Fruit fly (Drosophila melanogaster): ENCODE measurements around the gene TfIIFbeta.

TfIIFbeta gene

DNA sequence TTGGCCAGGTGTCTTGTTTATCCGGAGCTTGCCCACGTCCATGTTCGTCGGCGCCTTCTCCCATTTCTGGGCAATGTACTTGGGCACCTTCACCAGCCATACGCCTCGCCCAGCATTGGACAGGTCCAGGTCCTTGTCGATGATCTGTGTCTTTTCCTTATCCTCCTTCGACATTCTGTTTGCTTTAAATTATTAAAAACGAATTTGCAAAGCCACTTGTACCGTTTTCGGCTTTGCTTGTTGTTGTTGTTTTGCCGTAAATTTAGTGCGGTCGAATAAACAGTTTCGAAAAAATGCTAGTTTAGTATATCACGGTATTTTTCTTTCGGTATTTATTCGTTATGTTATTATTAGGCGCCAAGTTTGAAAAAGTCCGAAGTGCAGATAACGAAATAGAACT lies at the start of gene TfIIFbeta:
Gene TfIIFbeta (minus strand): TSS at position 279 of the 400 bp plus-strand sequence.
- TF ChIP-seq CG15710 (tag; optimal IDR thresholded peaks at IDR 0.05) (no peak), CG4496 (GFP tag; IDR thresholded peaks at IDR 0.05) (no peak), CG14655 (GFP tag; optimal IDR thresholded peaks at IDR 0.05) (no peak), CG13204 (GFP tag; optimal IDR thresholded peaks at IDR 0.05) (no peak), Snoo (tag; optimal IDR thresholded peaks at IDR 0.05) (no peak), gl (tag; optimal IDR thresholded peaks at IDR 0.05) (no peak), Pif1A (GFP tag; optimal IDR thresholded peaks at IDR 0.05) (no peak), CG32121 (GFP tag; IDR thresholded peaks at IDR 0.05) (no peak), Pif1B (GFP tag; optimal IDR thresholded peaks at IDR 0.05) (no peak), CG12605 (GFP tag; IDR thresholded peaks at IDR 0.05) (no peak), fd96Ca (GFP tag; IDR thresholded peaks at IDR 0.05) (no peak), CG8301 (tag; optimal IDR thresholded peaks at IDR 0.05) (no peak), CG17806 (tag; optimal IDR thresholded peaks at IDR 0.05) (no peak), CG10348 (GFP tag; IDR thresholded peaks at IDR 0.05) (no peak), EcR (GFP tag; optimal IDR thresholded peaks at IDR 0.05) (no peak), rn (GFP tag; IDR thresholded peaks at IDR 0.05) (no peak), D1 (tag; optimal IDR thresholded peaks at IDR 0.05) (no peak), CG8159 (tag; optimal IDR thresholded peaks at IDR 0.05) (no peak)

- TF ChIP-seq CG8159 (tag; optimal IDR thresholded peaks at IDR 0.05) = no peak
- TF ChIP-seq D1 (tag; optimal IDR thresholded peaks at IDR 0.05) = peak; percentile 27
Observed at dm6 chr3R:10815032-10815431, 47.4 kb upstream of the TfIIFbeta start, which contains the start of the genes CG14693 and TTLL15. Gene CG14693 (minus strand): TSS chr3R:10815047. Gene TTLL15 (plus strand): TSS chr3R:10815288.

DNA sequence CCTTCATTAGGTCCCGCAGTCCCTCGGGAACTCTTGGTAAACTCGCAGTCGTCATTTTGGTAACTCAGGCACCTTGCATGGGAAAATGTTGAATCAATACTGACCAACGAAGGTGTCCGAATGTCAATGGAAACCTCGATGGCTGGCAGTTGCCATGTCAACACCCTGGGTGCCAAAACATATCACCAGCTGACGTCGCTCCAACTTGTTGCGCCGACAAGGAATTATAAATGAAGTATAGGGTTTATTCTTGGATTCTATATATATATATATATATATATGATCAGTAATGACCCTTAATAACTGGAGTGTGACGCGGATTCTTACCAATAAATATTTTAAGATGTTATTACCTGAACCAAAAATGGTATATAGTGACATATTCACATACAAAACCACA lies 36.3 kb upstream of the TfIIFbeta start, which contains the start of gene CG14692:
Gene CG14692 (minus strand): TSS at position 101 of the 400 bp plus-strand sequence.
- TF ChIP-seq CG14655 (GFP tag; optimal IDR thresholded peaks at IDR 0.05) (no peak), CG8301 (tag; optimal IDR thresholded peaks at IDR 0.05) (no peak), rn (GFP tag; IDR thresholded peaks at IDR 0.05) (no peak), CG8159 (tag; optimal IDR thresholded peaks at IDR 0.05) (no peak), CG9948 (tag; optimal IDR thresholded peaks at IDR 0.05) (no peak), CG10348 (GFP tag; IDR thresholded peaks at IDR 0.05) (no peak), CG34367 (tag; optimal IDR thresholded peaks at IDR 0.05) (no peak), Ets98B (GFP tag; IDR thresholded peaks at IDR 0.05) (no peak), CG4496 (GFP tag; IDR thresholded peaks at IDR 0.05) (no peak), Pif1B (GFP tag; optimal IDR thresholded peaks at IDR 0.05) (no peak), Snoo (tag; optimal IDR thresholded peaks at IDR 0.05) (no peak), CG15710 (tag; optimal IDR thresholded peaks at IDR 0.05) (no peak), EcR (GFP tag; optimal IDR thresholded peaks at IDR 0.05) (no peak), D1 (tag; optimal IDR thresholded peaks at IDR 0.05) (no peak), CG17806 (tag; optimal IDR thresholded peaks at IDR 0.05) (no peak), CG32121 (GFP tag; IDR thresholded peaks at IDR 0.05) (no peak)

dm6 chr3R:10792604-10793003 lies 25.0 kb upstream of the TfIIFbeta start, which contains the start of gene CG14687:
Gene CG14687 (plus strand): TSS chr3R:10792904.
- no peak for TF ChIP-seq CG12605 (GFP tag; IDR thresholded peaks at IDR 0.05)
- no peak for TF ChIP-seq CG4496 (GFP tag; IDR thresholded peaks at IDR 0.05)
- no peak for TF ChIP-seq CG13204 (GFP tag; optimal IDR thresholded peaks at IDR 0.05)
- no peak for TF ChIP-seq Ets98B (GFP tag; IDR thresholded peaks at IDR 0.05)
- TF ChIP-seq Snoo (tag; optimal IDR thresholded peaks at IDR 0.05) = no peak
- no peak for TF ChIP-seq CG10348 (GFP tag; IDR thresholded peaks at IDR 0.05)
- no peak for TF ChIP-seq Pif1B (GFP tag; optimal IDR thresholded peaks at IDR 0.05)
- TF ChIP-seq CG8301 (tag; optimal IDR thresholded peaks at IDR 0.05) = no peak
- no peak for TF ChIP-seq Pif1A (GFP tag; optimal IDR thresholded peaks at IDR 0.05)
- TF ChIP-seq CG8159 (tag; optimal IDR thresholded peaks at IDR 0.05) = no peak
- TF ChIP-seq rn (GFP tag; IDR thresholded peaks at IDR 0.05) = no peak
- no peak for TF ChIP-seq EcR (GFP tag; optimal IDR thresholded peaks at IDR 0.05)
- TF ChIP-seq CG17806 (tag; optimal IDR thresholded peaks at IDR 0.05) = no peak
- TF ChIP-seq D1 (tag; optimal IDR thresholded peaks at IDR 0.05) = no peak
- no peak for TF ChIP-seq CG14655 (GFP tag; optimal IDR thresholded peaks at IDR 0.05)
- no peak for TF ChIP-seq gl (tag; optimal IDR thresholded peaks at IDR 0.05)
- TF ChIP-seq CG34367 (tag; optimal IDR thresholded peaks at IDR 0.05) = no peak

- no peak for TF ChIP-seq CG15710 (tag; optimal IDR thresholded peaks at IDR 0.05)
- TF ChIP-seq CG12605 (GFP tag; IDR thresholded peaks at IDR 0.05) = no peak
- no peak for TF ChIP-seq gl (tag; optimal IDR thresholded peaks at IDR 0.05)
- no peak for TF ChIP-seq Pif1B (GFP tag; optimal IDR thresholded peaks at IDR 0.05)
- no peak for TF ChIP-seq CG8159 (tag; optimal IDR thresholded peaks at IDR 0.05)
- no peak for TF ChIP-seq EcR (GFP tag; optimal IDR thresholded peaks at IDR 0.05)
- no peak for TF ChIP-seq CG8301 (tag; optimal IDR thresholded peaks at IDR 0.05)
- TF ChIP-seq D1 (tag; optimal IDR thresholded peaks at IDR 0.05) = no peak
- TF ChIP-seq CG14655 (GFP tag; optimal IDR thresholded peaks at IDR 0.05) = no peak
- no peak for TF ChIP-seq CG13204 (GFP tag; optimal IDR thresholded peaks at IDR 0.05)
Observed at dm6 chr3R:10788186-10788585, 20.6 kb upstream of the TfIIFbeta start, which contains the start of the genes Art1 and Mcm5. Gene Art1 (minus strand): TSS chr3R:10788226. Gene Mcm5 (plus strand): TSS chr3R:10788524.

DNA sequence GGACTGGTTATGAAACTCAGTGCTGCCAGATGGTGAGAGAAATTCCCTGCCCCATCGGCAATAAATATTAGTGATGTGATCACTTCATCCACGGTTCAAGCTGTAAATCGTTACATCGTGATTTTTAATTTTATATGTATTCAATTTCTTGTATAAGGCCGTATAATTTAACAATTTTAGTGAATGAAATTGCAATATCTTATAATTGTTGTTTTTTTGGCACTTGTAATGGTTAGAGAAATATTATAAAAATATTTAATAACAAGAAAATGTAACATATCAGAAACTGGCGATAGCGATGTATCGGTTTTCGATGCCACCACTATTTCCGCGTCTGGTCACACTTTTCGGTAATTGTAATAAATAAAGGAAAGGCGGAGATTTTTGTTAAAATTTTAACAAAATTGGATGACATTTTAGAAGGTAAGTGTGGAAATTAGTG lies 16.5 kb upstream of the TfIIFbeta start, which contains the start of the genes mRpL37 and Rbp1:
Gene mRpL37 (minus strand): TSS at position 35 of the 442 bp plus-strand sequence.
Gene Rbp1 (plus strand): TSS at position 326 of the 442 bp plus-strand sequence.
- no peak for TF ChIP-seq CG8301 (tag; optimal IDR thresholded peaks at IDR 0.05)
- no peak for TF ChIP-seq EcR (GFP tag; optimal IDR thresholded peaks at IDR 0.05)
- TF ChIP-seq Pif1B (GFP tag; optimal IDR thresholded peaks at IDR 0.05) = no peak
- no peak for TF ChIP-seq CG14655 (GFP tag; optimal IDR thresholded peaks at IDR 0.05)
- peak; percentile 59 for TF ChIP-seq CG17806 (tag; optimal IDR thresholded peaks at IDR 0.05)
- TF ChIP-seq CG8159 (tag; optimal IDR thresholded peaks at IDR 0.05) = peak; percentile 70
- no peak for TF ChIP-seq Ets98B (GFP tag; IDR thresholded peaks at IDR 0.05)
- TF ChIP-seq CG12605 (GFP tag; IDR thresholded peaks at IDR 0.05) = no peak
- TF ChIP-seq Pif1A (GFP tag; optimal IDR thresholded peaks at IDR 0.05) = no peak
- peak; percentile 46 for TF ChIP-seq Snoo (tag; optimal IDR thresholded peaks at IDR 0.05)
- TF ChIP-seq CG4496 (GFP tag; IDR thresholded peaks at IDR 0.05) = peak; percentile 77
- TF ChIP-seq CG10348 (GFP tag; IDR thresholded peaks at IDR 0.05) = no peak
- peak; percentile 73 for TF ChIP-seq CG15710 (tag; optimal IDR thresholded peaks at IDR 0.05)
- TF ChIP-seq CG32121 (GFP tag; IDR thresholded peaks at IDR 0.05) = no peak; the same call in 1 of the 2 replicates
- TF ChIP-seq CG13204 (GFP tag; optimal IDR thresholded peaks at IDR 0.05) = no peak
- no peak for TF ChIP-seq CG34367 (tag; optimal IDR thresholded peaks at IDR 0.05)
- TF ChIP-seq D1 (tag; optimal IDR thresholded peaks at IDR 0.05) = no peak
- TF ChIP-seq CG9948 (tag; optimal IDR thresholded peaks at IDR 0.05) = peak; percentile 55
- no peak for TF ChIP-seq rn (GFP tag; IDR thresholded peaks at IDR 0.05)
- TF ChIP-seq fd96Ca (GFP tag; IDR thresholded peaks at IDR 0.05) = no peak
- no peak for TF ChIP-seq gl (tag; optimal IDR thresholded peaks at IDR 0.05)
